Worm (Caenorhabditis elegans): ENCODE results near the gene C29F7.10.

DNA sequence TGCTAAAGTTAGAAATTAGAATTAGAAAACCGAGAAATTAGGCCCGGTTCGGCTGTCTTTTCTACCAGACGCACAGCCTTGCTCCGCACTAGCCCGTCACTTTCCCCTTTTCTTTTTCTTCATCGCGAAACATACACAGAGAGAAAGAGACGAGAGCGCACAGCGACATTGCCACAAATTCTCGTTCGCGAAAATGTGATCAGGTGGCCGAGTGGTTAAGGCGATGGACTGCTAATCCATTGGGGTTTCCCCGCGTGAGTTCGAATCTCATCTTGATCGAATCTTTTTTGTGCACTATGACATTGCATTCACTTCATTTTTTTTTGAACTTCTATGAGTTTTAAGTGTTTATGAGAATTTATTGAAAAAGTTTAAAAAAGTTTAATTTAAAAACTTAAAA lies 11.2 kb upstream of the C29F7.10 start:
- TF ChIP-seq sea-2 (GFP tag; IDR thresholded peaks at IDR 0.05), result no peak
- peak; percentile 84 for TF ChIP-seq lin-26 (GFP tag; IDR thresholded peaks at IDR 0.05)
- TF ChIP-seq nhr-80 (tag; optimal IDR thresholded peaks at IDR 0.05), result peak; percentile 41
- TF ChIP-seq ceh-58 (GFP tag; IDR thresholded peaks at IDR 0.05), result no peak
- no peak for TF ChIP-seq ceh-91 (GFP tag; IDR thresholded peaks at IDR 0.05)
- TF ChIP-seq unc-62 (GFP tag; optimal IDR thresholded peaks at IDR 0.05), result no peak
- TF ChIP-seq ZK185.1 (tag; optimal IDR thresholded peaks at IDR 0.05; ENCODE audit: poor library complexity, severe bottlenecking), result peak; percentile 61
- peak; percentile 57 for TF ChIP-seq ceh-27 (GFP tag; optimal IDR thresholded peaks at IDR 0.05)
- peak; percentile 75; the same call in 1 of the 2 replicates for TF ChIP-seq Y56A3A.18 (GFP tag; IDR thresholded peaks at IDR 0.05)
- TF ChIP-seq T26A5.8 (tag; optimal IDR thresholded peaks at IDR 0.05), result no peak
- TF ChIP-seq nfya-1 (tag; optimal IDR thresholded peaks at IDR 0.05; ENCODE audit: borderline replicate concordance, insufficient read depth), result no peak
- no peak for TF ChIP-seq pha-4 (tag; optimal IDR thresholded peaks at IDR 0.05)
- peak; percentile 79 for TF ChIP-seq die-1 (tag; optimal IDR thresholded peaks at IDR 0.05)
- TF ChIP-seq dpl-1 (GFP tag; optimal IDR thresholded peaks at IDR 0.05), result no peak

Measured in whole organism, young adult.